Fruit fly (Drosophila melanogaster): ENCODE data around the gene CG7272.

Gene CG7272

DNA sequence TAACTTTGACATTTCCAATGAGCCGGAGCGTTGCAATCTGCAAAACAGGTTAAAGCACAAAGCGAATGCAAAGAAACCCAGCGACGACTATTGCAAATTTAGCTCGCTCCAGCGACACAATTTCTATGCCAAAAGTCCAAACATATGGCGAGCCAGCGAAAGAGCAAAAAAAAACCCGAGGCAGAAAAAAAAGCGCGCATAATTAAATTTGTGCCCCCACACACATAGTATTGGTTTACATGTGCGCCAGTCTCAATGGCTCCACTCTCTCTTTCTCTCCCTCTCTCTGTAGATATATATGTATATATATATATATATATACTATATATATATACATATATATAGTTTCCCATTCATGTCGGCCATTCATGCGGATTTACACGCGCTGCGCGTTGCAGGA is 39.9 kb downstream of the CG7272 start:
- TF ChIP-seq topi (GFP tag; optimal IDR thresholded peaks at IDR 0.05) = no peak
- no peak for TF ChIP-seq svp (GFP tag)
- no peak for TF ChIP-seq Ets96B (tag; optimal IDR thresholded peaks at IDR 0.05)
- TF ChIP-seq CG15336 (GFP tag; IDR thresholded peaks at IDR 0.05) = no peak
- TF ChIP-seq CG11762 (GFP tag; optimal IDR thresholded peaks at IDR 0.05; ENCODE audit: insufficient read depth) = no peak
- TF ChIP-seq dsx (GFP tag; optimal IDR thresholded peaks at IDR 0.05; ENCODE audit: poor library complexity, severe bottlenecking) = no peak
- TF ChIP-seq vri (GFP tag; optimal IDR thresholded peaks at IDR 0.05) = no peak
- TF ChIP-seq acj6 (GFP tag; optimal IDR thresholded peaks at IDR 0.05) = no peak
- no peak for TF ChIP-seq Smox (GFP tag; optimal IDR thresholded peaks at IDR 0.05)
- no peak for TF ChIP-seq esn (GFP tag; optimal IDR thresholded peaks at IDR 0.05)
- no peak for TF ChIP-seq Blimp-1 (GFP tag; optimal IDR thresholded peaks at IDR 0.05)
- no peak for TF ChIP-seq CG4318 (GFP tag; optimal IDR thresholded peaks at IDR 0.05)
- no peak for TF ChIP-seq Met (GFP tag; optimal IDR thresholded peaks at IDR 0.05)
- no peak for TF ChIP-seq CG3919 (GFP tag; optimal IDR thresholded peaks at IDR 0.05)
- TF ChIP-seq CG6808 (GFP tag; optimal IDR thresholded peaks at IDR 0.05) = no peak
- TF ChIP-seq OdsH (GFP tag; optimal IDR thresholded peaks at IDR 0.05) = no peak
- TF ChIP-seq CG6854 (GFP tag; optimal IDR thresholded peaks at IDR 0.05) = no peak
- peak; percentile 42 for TF ChIP-seq CG6276 (GFP tag; optimal IDR thresholded peaks at IDR 0.05)
- no peak for TF ChIP-seq ss (GFP tag; optimal IDR thresholded peaks at IDR 0.05)
- TF ChIP-seq CG8119 (GFP tag; IDR thresholded peaks at IDR 0.05) = peak; percentile 64; the same call in 2 of the 3 replicates
- no peak for TF ChIP-seq CG8632 (GFP tag; optimal IDR thresholded peaks at IDR 0.05)
- no peak for TF ChIP-seq CG11902 (GFP tag; optimal IDR thresholded peaks at IDR 0.05)
- no peak for TF ChIP-seq dac (GFP tag; optimal IDR thresholded peaks at IDR 0.05)
- TF ChIP-seq eg (GFP tag; IDR thresholded peaks at IDR 0.05) = peak; percentile 41; the same call in 1 of the 3 replicates
- TF ChIP-seq CG8319 (GFP tag; optimal IDR thresholded peaks at IDR 0.05) = no peak
- no peak for TF ChIP-seq CG3032 (tag; optimal IDR thresholded peaks at IDR 0.05)
- no peak for TF ChIP-seq CG6792 (GFP tag; optimal IDR thresholded peaks at IDR 0.05)
- peak; percentile 63 for TF ChIP-seq Eip78C (GFP tag)
- TF ChIP-seq achi (GFP tag; optimal IDR thresholded peaks at IDR 0.05) = no peak
- TF ChIP-seq cyc (GFP tag; optimal IDR thresholded peaks at IDR 0.05) = no peak
- TF ChIP-seq Sox15 (GFP tag; optimal IDR thresholded peaks at IDR 0.05) = no peak
- no peak for TF ChIP-seq CG6163 (GFP tag; IDR thresholded peaks at IDR 0.05)
- TF ChIP-seq fd59A (GFP tag; optimal IDR thresholded peaks at IDR 0.05) = no peak
- TF ChIP-seq CG31627 (GFP tag; optimal IDR thresholded peaks at IDR 0.05) = no peak

DNA sequence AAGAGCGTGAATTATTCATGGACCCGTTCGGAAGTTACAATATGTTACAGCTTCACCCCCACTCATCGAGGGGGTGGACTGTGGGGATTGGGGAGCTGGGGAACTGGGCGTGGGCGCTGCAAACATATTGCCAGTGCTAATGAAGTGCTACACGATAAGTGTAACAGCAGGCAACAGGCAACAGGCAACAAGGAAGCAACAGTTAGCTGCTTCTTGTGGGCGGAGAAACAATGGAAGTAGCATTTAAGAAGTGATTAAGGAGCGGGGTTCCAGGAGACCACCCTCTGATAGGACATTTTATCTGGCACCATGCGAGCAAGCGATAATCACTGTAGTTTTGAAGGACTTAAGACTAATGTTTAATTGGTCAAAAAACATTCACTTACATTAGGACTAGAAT is 40.5 kb downstream of the CG7272 start:
- no peak for TF ChIP-seq Lpt (GFP tag; optimal IDR thresholded peaks at IDR 0.05)
- TF ChIP-seq CG7368 (GFP tag; optimal IDR thresholded peaks at IDR 0.05) = no peak
- TF ChIP-seq CG3919 (GFP tag; optimal IDR thresholded peaks at IDR 0.05) = no peak

DNA sequence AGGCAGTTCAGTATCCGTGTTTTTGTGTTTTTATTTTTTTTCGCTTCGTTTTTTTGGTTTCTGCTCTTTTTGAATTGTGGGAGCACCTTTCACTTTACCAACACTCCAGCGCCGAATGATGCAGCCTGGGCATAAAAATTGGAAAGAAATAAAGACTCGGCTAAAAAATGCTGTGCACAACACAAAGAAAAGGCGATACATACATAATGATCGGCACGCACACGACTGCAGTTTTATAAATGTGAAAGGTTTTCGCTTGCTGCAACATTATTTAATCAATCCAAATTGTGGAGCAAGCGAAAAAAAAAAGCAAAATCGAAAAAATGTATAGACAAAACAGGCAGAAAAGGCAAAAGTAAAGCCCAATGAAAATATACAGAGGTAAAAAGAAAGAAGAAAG is 42.3 kb downstream of the CG7272 start:
- TF ChIP-seq Hr38 (GFP tag; optimal IDR thresholded peaks at IDR 0.05) (no peak), achi (GFP tag; optimal IDR thresholded peaks at IDR 0.05) (no peak), Blimp-1 (GFP tag; optimal IDR thresholded peaks at IDR 0.05) (peak; percentile 55)

DNA sequence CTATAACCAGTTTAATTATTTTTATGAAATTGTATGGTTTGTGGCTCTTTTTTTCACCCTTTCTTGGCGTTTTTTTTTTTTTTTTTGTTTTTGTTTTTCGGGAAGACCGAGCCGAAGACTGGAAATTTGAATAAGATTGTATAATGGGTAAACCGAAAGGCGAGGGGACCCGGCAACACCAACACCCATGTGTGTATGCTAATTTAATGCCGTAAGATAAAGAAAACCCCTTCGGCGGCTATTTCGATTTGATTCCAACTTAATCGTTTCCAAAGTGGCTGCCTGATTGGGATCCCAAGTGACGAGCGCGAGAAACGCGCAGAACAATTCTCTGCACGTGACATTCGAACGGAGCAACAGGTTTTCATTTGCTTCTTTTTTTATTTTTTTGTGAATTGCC is 42.7 kb downstream of the CG7272 start:
- TF ChIP-seq CG11762 (GFP tag; optimal IDR thresholded peaks at IDR 0.05; ENCODE audit: insufficient read depth) (no peak), lz (GFP tag; optimal IDR thresholded peaks at IDR 0.05) (no peak), Eip75B (GFP tag; optimal IDR thresholded peaks at IDR 0.05) (no peak), Eip78C (GFP tag) (peak; percentile 53), CG11902 (GFP tag; optimal IDR thresholded peaks at IDR 0.05) (no peak), CG8119 (GFP tag; IDR thresholded peaks at IDR 0.05) (0 out of 3 replicates have a peak, but pooled peaks have one; percentile 40), CG15336 (GFP tag; IDR thresholded peaks at IDR 0.05) (peak; percentile 27; the same call in 1 of the 2 replicates), vri (GFP tag; optimal IDR thresholded peaks at IDR 0.05) (peak; percentile 24)
